Fruit fly (Drosophila melanogaster): ENCODE results near the gene CG5614.

Gene CG5614

DNA sequence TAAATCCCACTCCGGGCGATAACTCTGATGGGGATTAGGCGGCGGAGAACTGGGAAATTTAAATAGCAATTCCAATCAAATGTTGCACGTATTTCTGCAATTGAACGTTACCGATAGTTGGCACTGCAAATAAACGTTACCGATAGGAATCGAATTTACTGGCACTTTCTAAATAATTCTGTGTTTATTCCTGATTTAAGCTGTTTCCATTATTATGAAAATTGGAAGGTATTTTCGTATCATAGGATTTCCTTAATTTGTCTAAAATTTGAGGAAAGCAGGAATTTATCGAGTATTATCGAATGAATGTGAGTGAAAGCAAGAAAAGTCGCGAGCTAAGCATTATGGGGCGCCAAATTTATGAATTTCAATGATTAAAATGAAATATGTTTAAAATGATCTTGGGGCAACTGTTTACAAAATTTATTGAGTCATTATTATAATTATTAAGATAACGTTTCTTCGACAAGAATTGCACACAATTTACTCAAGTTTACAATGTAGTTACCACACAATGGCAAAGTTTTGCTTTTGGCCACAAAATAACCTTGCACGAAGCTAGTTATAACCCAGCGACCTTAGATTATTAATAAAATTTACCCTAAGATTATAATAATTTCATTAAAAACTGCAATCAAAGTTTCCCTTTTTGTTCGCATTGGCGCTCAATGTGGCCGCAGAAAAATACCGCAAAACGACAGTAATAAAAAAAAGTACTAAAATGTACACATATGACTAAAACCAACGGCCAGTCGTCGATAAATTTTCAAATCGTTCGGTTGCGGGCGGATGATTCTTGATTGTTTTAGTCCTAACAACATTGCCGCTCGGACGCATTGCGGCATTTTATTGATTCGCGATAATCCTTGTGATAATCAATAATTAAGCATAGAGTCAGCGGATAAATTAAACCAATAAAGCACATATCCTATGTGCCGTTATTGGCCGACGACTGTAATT, 24.2 kb downstream of the CG5614 start, which contains the start of gene alpha-Man-IIb (continued):
- TF ChIP-seq nau (GFP tag; optimal IDR thresholded peaks at IDR 0.05), result no peak
- TF ChIP-seq ham (GFP tag; IDR thresholded peaks at IDR 0.05), result no peak
- no peak for TF ChIP-seq CG7745 (tag; optimal IDR thresholded peaks at IDR 0.05)
- TF ChIP-seq mam (GFP tag; optimal IDR thresholded peaks at IDR 0.05), result peak; percentile 9
- no peak for TF ChIP-seq dmrt99B (tag; optimal IDR thresholded peaks at IDR 0.05)
- TF ChIP-seq dm (GFP tag; optimal IDR thresholded peaks at IDR 0.05), result no peak
- TF ChIP-seq GATAe (GFP tag; conservative IDR thresholded peaks at IDR 0.05), result no peak
- TF ChIP-seq CG3281 (GFP tag; optimal IDR thresholded peaks at IDR 0.05), result peak; percentile 1
- TF ChIP-seq row (GFP tag; IDR thresholded peaks at IDR 0.05), result peak; percentile 15; the same call in 1 of the 3 replicates
- TF ChIP-seq CG13123 (GFP tag; optimal IDR thresholded peaks at IDR 0.05), result no peak
- TF ChIP-seq tio (GFP tag; optimal IDR thresholded peaks at IDR 0.05), result no peak
- peak; percentile 77 for TF ChIP-seq CG12659 (GFP tag; optimal IDR thresholded peaks at IDR 0.05)
- TF ChIP-seq CG3065 (GFP tag; optimal IDR thresholded peaks at IDR 0.05), result no peak
- TF ChIP-seq Sox102F (GFP tag; optimal IDR thresholded peaks at IDR 0.05), result no peak
- TF ChIP-seq fd102C (GFP tag; optimal IDR thresholded peaks at IDR 0.05), result no peak
- TF ChIP-seq ro (GFP tag; IDR thresholded peaks at IDR 0.05), result no peak
- TF ChIP-seq CG3847 (GFP tag; IDR thresholded peaks at IDR 0.05), result no peak
- TF ChIP-seq NfI (GFP tag; optimal IDR thresholded peaks at IDR 0.05), result no peak
- TF ChIP-seq stwl (tag; optimal IDR thresholded peaks at IDR 0.05), result no peak
- TF ChIP-seq Dp (GFP tag; optimal IDR thresholded peaks at IDR 0.05), result peak; percentile 97
- no peak for TF ChIP-seq sima (GFP tag; optimal IDR thresholded peaks at IDR 0.05)
- no peak for TF ChIP-seq zen (tag; optimal IDR thresholded peaks at IDR 0.05)
- TF ChIP-seq CG3726 (GFP tag; IDR thresholded peaks at IDR 0.05), result no peak
- no peak for TF ChIP-seq HLHmδ (GFP tag; optimal IDR thresholded peaks at IDR 0.05)
- TF ChIP-seq CG11504 (tag; optimal IDR thresholded peaks at IDR 0.05), result no peak
- TF ChIP-seq CG8089 (GFP tag; optimal IDR thresholded peaks at IDR 0.05), result no peak
- TF ChIP-seq CG11398 (GFP tag; optimal IDR thresholded peaks at IDR 0.05), result no peak
- TF ChIP-seq ato (GFP tag; IDR thresholded peaks at IDR 0.05; ENCODE audit: partially characterized antibody), result peak; percentile 38; the same call in 1 of the 2 replicates
- peak; percentile 24; the same call in 1 of the 2 replicates for TF ChIP-seq NFAT (GFP tag; IDR thresholded peaks at IDR 0.05)
- TF ChIP-seq CG18011 (GFP tag; optimal IDR thresholded peaks at IDR 0.05), result no peak
- TF ChIP-seq scrt (GFP tag; optimal IDR thresholded peaks at IDR 0.05), result no peak
- peak; percentile 60 for TF ChIP-seq Deaf1 (tag; optimal IDR thresholded peaks at IDR 0.05)
- TF ChIP-seq stc (GFP tag; IDR thresholded peaks at IDR 0.05), result peak; percentile 45; the same call in 1 of the 2 replicates
- TF ChIP-seq CG9727 (GFP tag; optimal IDR thresholded peaks at IDR 0.05), result peak; percentile 7
- TF ChIP-seq jing (GFP tag; optimal IDR thresholded peaks at IDR 0.05), result no peak
- TF ChIP-seq gfzf (GFP tag; optimal IDR thresholded peaks at IDR 0.05), result peak; percentile 84
- TF ChIP-seq CG8478 (optimal IDR thresholded peaks at IDR 0.05), result no peak
- TF ChIP-seq Doc3 (GFP tag; IDR thresholded peaks at IDR 0.05; ENCODE audit: partially characterized antibody), result peak; percentile 92
- no peak for TF ChIP-seq Eip74EF (GFP tag; optimal IDR thresholded peaks at IDR 0.05)
- TF ChIP-seq ftz-f1 (GFP tag; optimal IDR thresholded peaks at IDR 0.05), result peak; percentile 2
- TF ChIP-seq CG32767 (GFP tag; IDR thresholded peaks at IDR 0.05), result 0 out of 2 replicates have a peak, but pooled peaks have one; percentile 12
- TF ChIP-seq chn (GFP tag; optimal IDR thresholded peaks at IDR 0.05), result no peak
- TF ChIP-seq unpg (GFP tag; optimal IDR thresholded peaks at IDR 0.05), result no peak
- peak; percentile 55; the same call in 1 of the 3 replicates for TF ChIP-seq zfh1 (GFP tag; IDR thresholded peaks at IDR 0.05)
- peak; percentile 9 for TF ChIP-seq Hsf (GFP tag; optimal IDR thresholded peaks at IDR 0.05)
- no peak for TF ChIP-seq Usf (GFP tag; optimal IDR thresholded peaks at IDR 0.05)
- TF ChIP-seq CG11093 (GFP tag; IDR thresholded peaks at IDR 0.05), result no peak
- peak; percentile 92 for TF ChIP-seq onecut (GFP tag; IDR thresholded peaks at IDR 0.05)

All from whole organism, embryonic.